Worm (Caenorhabditis elegans) whole organism, L1 larva: ENCODE results near the gene srg-23.

Source experiments
- C04F5.9 ChIP-seq: sonication (generic microtip); optimal IDR thresholded peaks from 2 replicates; lab custom pipeline; 2016; ENCODE audit warnings: missing genetic modification characterization, missing compliant biosample characterization
- C16A3.4 ChIP-seq: fragments of 150-350 bp; optimal IDR thresholded peaks from 2 replicates; lab custom pipeline; 2014; ENCODE audit warnings: missing biosample characterization, missing genetic modification characterization
- F16B12.6 ChIP-seq: fragments of 150-350 bp; optimal IDR thresholded peaks from 2 replicates; lab custom pipeline; 2014; ENCODE audit warnings: missing biosample characterization, missing genetic modification characterization
- aha-1 ChIP-seq: fragments of 150-350 bp; optimal IDR thresholded peaks from 2 replicates; lab custom pipeline; 2014; ENCODE audit warnings: missing biosample characterization, missing genetic modification characterization
- alr-1 ChIP-seq: fragments of 200-800 bp; sonication (Bioruptor generic); optimal IDR thresholded peaks from 2 replicates; lab custom pipeline; 2018; ENCODE audit warnings: borderline replicate concordance, mild to moderate bottlenecking, missing genetic modification characterization, missing compliant biosample characterization
- aly-2 ChIP-seq: fragments of 150-350 bp; optimal IDR thresholded peaks from 2 replicates; lab custom pipeline; 2014; ENCODE audit warnings: missing biosample characterization, missing genetic modification characterization
- ama-1 ChIP-seq: fragments of 150-350 bp; optimal IDR thresholded peaks from 2 replicates; lab custom pipeline; 2014
- ceh-63 ChIP-seq: fragments of 200-800 bp; sonication (Bioruptor generic); optimal IDR thresholded peaks from 2 replicates; lab custom pipeline; 2018; ENCODE audit warnings: mild to moderate bottlenecking, missing genetic modification characterization, missing compliant biosample characterization
- ceh-90 ChIP-seq: sonication (generic microtip); optimal IDR thresholded peaks from 2 replicates; lab custom pipeline; 2016; ENCODE audit warnings: missing genetic modification characterization, missing compliant biosample characterization
- ces-1 ChIP-seq: fragments of 150-350 bp; optimal IDR thresholded peaks from 2 replicates; lab custom pipeline; 2014; ENCODE audit warnings: missing biosample characterization, missing genetic modification reagents, missing genetic modification characterization
- efl-3 ChIP-seq: fragments of 200-800 bp; sonication (Bioruptor generic); optimal IDR thresholded peaks from 2 replicates; lab custom pipeline; 2018; ENCODE audit warnings: mild to moderate bottlenecking, missing genetic modification characterization, missing compliant biosample characterization
- elt-2 ChIP-seq: sonication (generic microtip); optimal IDR thresholded peaks from 2 replicates; lab custom pipeline; 2016; ENCODE audit warnings: missing genetic modification characterization, mild to moderate bottlenecking, inconsistent platforms, missing compliant biosample characterization, missing genetic modification reagents
- elt-3 ChIP-seq, 6 experiments: fragments of 150-350 bp in 1 of 6; sonication (generic microtip); optimal IDR thresholded peaks; 2 replicates each; lab custom pipeline; 2017 to 2018; ENCODE audit warnings: missing biosample characterization in 6 of 6, missing genetic modification characterization in 6 of 6, inconsistent platforms in 1 of 6
- ets-5 ChIP-seq: fragments of 200-800 bp; sonication (Bioruptor generic); IDR thresholded peaks from 2 replicates; pipeline ENCODE4 v1.3.6; 2022; ENCODE audit warnings: missing genetic modification characterization, missing compliant biosample characterization
- fkh-8 ChIP-seq: sonication (generic microtip); optimal IDR thresholded peaks from 2 replicates; lab custom pipeline; 2016; ENCODE audit warnings: mild to moderate bottlenecking, missing genetic modification characterization, missing compliant biosample characterization
- hlh-4 ChIP-seq: sonication (generic microtip); optimal IDR thresholded peaks from 2 replicates; lab custom pipeline; 2016; ENCODE audit warnings: mild to moderate bottlenecking, missing genetic modification characterization, missing compliant biosample characterization
- isw-1 ChIP-seq: fragments of 200-800 bp; sonication (Bioruptor generic); IDR thresholded peaks from 2 replicates; pipeline ENCODE4 v1.3.6; 2022; ENCODE audit warnings: missing genetic modification characterization, missing compliant biosample characterization
- jun-1 ChIP-seq: fragments of 150-350 bp; optimal IDR thresholded peaks from 2 replicates; lab custom pipeline; 2014; ENCODE audit warnings: missing biosample characterization, missing genetic modification reagents, missing genetic modification characterization
- lin-13 ChIP-seq: fragments of 150-350 bp; optimal IDR thresholded peaks from 2 replicates; lab custom pipeline; 2014; ENCODE audit warnings: missing biosample characterization, missing genetic modification reagents, missing genetic modification characterization
- lin-14 ChIP-seq: fragments of 200-800 bp; sonication (Bioruptor generic); optimal IDR thresholded peaks from 2 replicates; lab custom pipeline; 2018; ENCODE audit warnings: mild to moderate bottlenecking, missing genetic modification characterization, moderate library complexity, missing compliant biosample characterization
- lin-15B ChIP-seq: fragments of 150-350 bp; sonication (generic microtip); optimal IDR thresholded peaks from 3 replicates; lab custom pipeline; 2014; ENCODE audit warnings: missing biosample characterization, missing genetic modification characterization
- lin-35 ChIP-seq, 2 experiments: fragments of 150-350 bp; optimal IDR thresholded peaks; 2 replicates each; lab custom pipeline; 2014; ENCODE audit warnings: missing biosample characterization in 2 of 2, missing genetic modification characterization in 2 of 2, missing genetic modification reagents in 2 of 2
- lin-39 ChIP-seq: fragments of 150-350 bp; optimal IDR thresholded peaks from 2 replicates; lab custom pipeline; 2014; ENCODE audit warnings: missing biosample characterization, missing genetic modification reagents, missing genetic modification characterization
- lsy-2 ChIP-seq, 2 experiments: fragments of 150-350 bp; optimal IDR thresholded peaks; 2 replicates each; lab custom pipeline; 2014; ENCODE audit warnings: missing biosample characterization in 2 of 2, missing genetic modification characterization in 2 of 2
- mab-9 ChIP-seq: fragments of 200-800 bp; sonication (Bioruptor generic); IDR thresholded peaks from 2 replicates; pipeline ENCODE4 v1.3.6; 2022; ENCODE audit warnings: missing genetic modification reagents, missing genetic modification characterization, missing compliant biosample characterization
- mdl-1 ChIP-seq, 2 experiments: fragments of 150-350 bp; optimal IDR thresholded peaks; 2 replicates each; lab custom pipeline; 2014 to 2017; ENCODE audit warnings: missing biosample characterization in 2 of 2, missing genetic modification characterization in 2 of 2, inconsistent platforms in 1 of 2
- mef-2 ChIP-seq: fragments of 150-350 bp; optimal IDR thresholded peaks from 2 replicates; lab custom pipeline; 2014; ENCODE audit warnings: missing biosample characterization, missing genetic modification characterization
- nhr-11 ChIP-seq: fragments of 150-350 bp; optimal IDR thresholded peaks from 2 replicates; lab custom pipeline; 2014; ENCODE audit warnings: missing biosample characterization, missing genetic modification characterization
- nhr-12 ChIP-seq: sonication (generic microtip); optimal IDR thresholded peaks from 2 replicates; lab custom pipeline; 2017; ENCODE audit warnings: missing biosample characterization, missing genetic modification characterization
- nhr-20 ChIP-seq: sonication (generic microtip); optimal IDR thresholded peaks from 2 replicates; lab custom pipeline; 2016; ENCODE audit warnings: mild to moderate bottlenecking, missing genetic modification characterization, missing compliant biosample characterization
- nhr-71 ChIP-seq: sonication (generic microtip); optimal IDR thresholded peaks from 2 replicates; lab custom pipeline; 2016; ENCODE audit warnings: mild to moderate bottlenecking, missing genetic modification characterization, moderate library complexity, missing compliant biosample characterization
- nhr-84 ChIP-seq: sonication (generic microtip); optimal IDR thresholded peaks from 2 replicates; lab custom pipeline; 2017; ENCODE audit warnings: missing biosample characterization, missing genetic modification characterization
- nhr-85 ChIP-seq: sonication (generic microtip); peaks from one replicate; lab custom pipeline; 2016; ENCODE audit warnings: missing genetic modification characterization, inconsistent platforms, missing compliant biosample characterization
- pqm-1 ChIP-seq: sonication (generic microtip); optimal IDR thresholded peaks from 3 replicates; lab custom pipeline; 2017; ENCODE audit warnings: missing biosample characterization, missing genetic modification characterization
- skn-1 ChIP-seq: fragments of 150-350 bp; optimal IDR thresholded peaks from 2 replicates; lab custom pipeline; 2014; ENCODE audit warnings: missing biosample characterization, missing genetic modification characterization
- sox-4 ChIP-seq: sonication (generic microtip); optimal IDR thresholded peaks from 2 replicates; lab custom pipeline; 2016; ENCODE audit warnings: missing genetic modification characterization, missing compliant biosample characterization
- sup-37 ChIP-seq: fragments of 200-800 bp; sonication (Bioruptor generic); optimal IDR thresholded peaks from 2 replicates; lab custom pipeline; 2018; ENCODE audit warnings: mild to moderate bottlenecking, missing genetic modification characterization, missing compliant biosample characterization
- tbx-2 ChIP-seq: sonication (generic microtip); optimal IDR thresholded peaks from 2 replicates; lab custom pipeline; 2016; ENCODE audit warnings: missing genetic modification characterization, missing compliant biosample characterization
- unc-98 ChIP-seq: fragments of 200-800 bp; sonication (Bioruptor generic); IDR thresholded peaks from 2 replicates; pipeline ENCODE4 v1.3.6; 2022; ENCODE audit warnings: missing genetic modification characterization, missing compliant biosample characterization
- zag-1 ChIP-seq: fragments of 150-350 bp; optimal IDR thresholded peaks from 2 replicates; lab custom pipeline; 2014; ENCODE audit warnings: missing biosample characterization, missing genetic modification characterization

Gene srg-23

DNA sequence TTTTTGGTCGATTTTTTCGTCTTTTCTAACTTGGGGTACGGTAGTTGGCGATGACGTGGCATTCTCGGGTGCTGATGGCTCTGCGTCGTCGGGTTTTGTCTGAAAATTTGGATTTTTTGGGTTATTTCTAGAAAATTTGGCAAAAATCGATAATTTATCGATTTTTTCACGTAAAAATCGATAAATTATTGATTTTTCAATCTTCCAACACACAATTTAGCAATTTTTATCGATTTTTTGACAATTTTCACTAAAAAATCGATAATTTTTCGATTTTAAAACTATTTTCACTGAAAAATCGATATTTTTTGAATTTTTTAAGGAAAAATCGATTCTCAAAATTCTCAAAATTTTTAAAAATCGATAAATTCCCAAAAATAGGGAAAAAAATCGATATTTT lies 33.1 kb downstream of the srg-23 start:
- TF ChIP-seq efl-3 (GFP tag; lab: Kevin White, UChicago) (no peak), aly-2 (tag; lab: Kevin White, UChicago) (no peak), C16A3.4 (tag; lab: Kevin White, UChicago) (no peak), nhr-11 (tag; lab: Kevin White, UChicago) (no peak), lin-39 (tag; lab: Kevin White, UChicago) (no peak), lin-15B (no peak), ets-5 (GFP tag; lab: Robert Waterston, UW) (no peak), jun-1 (tag; lab: Kevin White, UChicago) (no peak), ceh-63 (no peak), mef-2 (no peak), C04F5.9 (tag; lab: Kevin White, UChicago) (no peak), nhr-84 (tag; lab: Kevin White, UChicago) (no peak), ama-1 (no peak), ceh-90 (tag; lab: Kevin White, UChicago) (no peak), F16B12.6 (no peak), sox-4 (no peak)

DNA sequence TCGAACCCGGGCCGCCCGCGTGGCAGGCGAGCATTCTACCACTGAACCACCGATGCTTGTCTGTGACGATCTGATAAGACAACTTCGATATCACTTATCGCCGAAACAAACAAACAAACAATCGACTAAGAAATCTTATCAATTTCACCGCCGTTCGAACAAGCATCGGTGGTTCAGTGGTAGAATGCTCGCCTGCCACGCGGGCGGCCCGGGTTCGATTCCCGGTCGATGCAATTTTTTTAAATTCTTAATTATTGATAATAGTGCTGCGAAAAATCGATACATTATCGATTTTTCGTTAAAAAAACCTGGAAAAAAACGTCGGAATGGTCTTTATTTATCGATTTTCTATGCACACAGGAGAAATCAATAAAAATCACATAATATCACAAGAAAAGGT lies 33.7 kb downstream of the srg-23 start:
- TF ChIP-seq nhr-20 (tag; lab: Kevin White, UChicago) (no peak), lin-13 (GFP tag; lab: Kevin White, UChicago) (no peak), lin-35 (GFP tag; optimal IDR thresholded peaks at IDR 0.05; lab: Kevin White, UChicago) (peak in 1 of 2 experiments; percentile 3), mdl-1 (tag; optimal IDR thresholded peaks at IDR 0.05; lab: Kevin White, UChicago) (no peak), fkh-8 (tag; lab: Kevin White, UChicago) (no peak), nhr-71 (tag; lab: Kevin White, UChicago) (no peak), elt-2 (tag; lab: Kevin White, UChicago) (peak; percentile 45), tbx-2 (tag; lab: Kevin White, UChicago) (no peak), lsy-2 (tag; optimal IDR thresholded peaks at IDR 0.05; lab: Kevin White, UChicago) (peak in 1 of 2 experiments; percentile 42), isw-1 (GFP tag; lab: Robert Waterston, UW) (no peak), unc-98 (GFP tag; lab: Robert Waterston, UW) (no peak)

- TF ChIP-seq C04F5.9 (tag; lab: Kevin White, UChicago) (no peak), mef-2 (no peak), lin-35 (GFP tag; optimal IDR thresholded peaks at IDR 0.05; lab: Kevin White, UChicago) (no peak), ces-1 (no peak), mab-9 (GFP tag; lab: Robert Waterston, UW) (no peak), skn-1 (tag; lab: Kevin White, UChicago) (no peak), lsy-2 (tag; optimal IDR thresholded peaks at IDR 0.05; lab: Kevin White, UChicago) (no peak), elt-3 (tag; optimal IDR thresholded peaks at IDR 0.05; lab: Kevin White, UChicago) (no peak), alr-1 (no peak), lin-14 (GFP tag; lab: Kevin White, UChicago) (no peak), nhr-84 (tag; lab: Kevin White, UChicago) (no peak), nhr-85 (tag; lab: Kevin White, UChicago) (no peak)
Measured at ce11 chrII:3061605-3062004, 34.4 kb downstream of the srg-23 start.

ce11 chrII:3060782-3061181 lies 35.2 kb downstream of the srg-23 start, which contains the start of gene Y25C1A.6:
Gene Y25C1A.6, plus strand, starts transcription at chrII:3061082.
- no peak for TF ChIP-seq jun-1 (tag; lab: Kevin White, UChicago)

ce11 chrII:3056266-3056872 lies 39.6 kb downstream of the srg-23 start, which contains the start of gene lin-8:
Gene lin-8, plus strand, starts transcription at chrII:3056822.
- no peak for TF ChIP-seq sup-37
- no peak for TF ChIP-seq pqm-1 (tag; lab: Kevin White, UChicago)
- no peak for TF ChIP-seq lin-14 (GFP tag; lab: Kevin White, UChicago)
- TF ChIP-seq hlh-4 (tag; lab: Kevin White, UChicago): no peak
- TF ChIP-seq nhr-12 (tag; lab: Kevin White, UChicago): no peak
- no peak for TF ChIP-seq ama-1
- no peak for TF ChIP-seq aha-1 (tag; lab: Kevin White, UChicago)
- no peak for TF ChIP-seq F16B12.6
- no peak for TF ChIP-seq zag-1 (tag; lab: Kevin White, UChicago)
- no peak for TF ChIP-seq mab-9 (GFP tag; lab: Robert Waterston, UW)
